Fruit fly (Drosophila melanogaster): Measurements from ENCODE around the gene CG3638.
A peak's percentile ranks its signal among the peaks of the same experiment; 100 is the strongest.

CG3638 gene

DNA sequence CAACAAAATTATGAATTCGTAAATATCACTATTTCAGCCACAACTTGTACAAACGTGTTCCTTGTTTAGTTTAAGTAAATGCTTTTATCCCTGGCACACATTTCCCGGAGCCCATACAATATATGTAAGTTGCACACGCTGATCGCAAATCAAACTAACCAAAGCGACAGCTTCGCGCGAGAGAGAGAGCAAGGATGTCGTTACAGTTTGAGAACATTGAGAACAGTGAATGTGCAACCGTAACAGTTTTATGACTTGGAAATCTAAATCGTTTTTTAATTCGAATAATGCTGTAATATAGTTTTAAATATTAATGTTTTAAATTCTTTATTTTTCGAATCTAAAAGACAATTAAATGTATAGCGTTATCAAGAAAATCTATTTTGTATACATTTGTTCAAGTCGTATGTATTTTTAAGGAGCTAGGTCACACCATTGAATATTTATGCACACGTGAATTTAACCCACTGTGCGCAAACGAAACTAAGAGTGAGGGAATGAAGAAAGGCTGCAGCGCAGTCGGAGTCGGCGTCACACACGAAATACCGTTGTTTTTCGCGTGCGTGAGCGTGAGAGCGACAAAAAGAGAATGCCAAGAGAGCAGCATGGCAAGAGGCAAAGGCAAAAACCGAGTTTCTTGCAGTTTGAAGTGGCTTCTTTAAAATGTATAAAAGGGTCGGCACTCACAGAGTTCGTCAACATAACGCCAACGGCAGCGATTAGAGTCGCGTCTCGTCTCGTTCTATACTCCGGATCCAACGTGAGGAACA is 27.0 kb downstream of the CG3638 start, which contains the start of gene CG11382 (continued):
- TF ChIP-seq MBD-R2 (GFP tag; IDR thresholded peaks at IDR 0.05) (no peak), CG11695 (GFP tag; IDR thresholded peaks at IDR 0.05) (no peak), CG9215 (GFP tag; IDR thresholded peaks at IDR 0.05) (no peak), lola (GFP tag; optimal IDR thresholded peaks at IDR 0.05) (peak in 1 of 3 experiments; percentile 2), schlank (tag; optimal IDR thresholded peaks at IDR 0.05) (no peak), CG1233 (GFP tag; optimal IDR thresholded peaks at IDR 0.05) (no peak), Dll (GFP tag; IDR thresholded peaks at IDR 0.05; ENCODE audit: partially characterized antibody) (0 out of 4 replicates have a peak, but pooled peaks have one; percentile 39), ranshi (GFP tag; IDR thresholded peaks at IDR 0.05) (no peak), kah (GFP tag; optimal IDR thresholded peaks at IDR 0.05) (no peak)

DNA sequence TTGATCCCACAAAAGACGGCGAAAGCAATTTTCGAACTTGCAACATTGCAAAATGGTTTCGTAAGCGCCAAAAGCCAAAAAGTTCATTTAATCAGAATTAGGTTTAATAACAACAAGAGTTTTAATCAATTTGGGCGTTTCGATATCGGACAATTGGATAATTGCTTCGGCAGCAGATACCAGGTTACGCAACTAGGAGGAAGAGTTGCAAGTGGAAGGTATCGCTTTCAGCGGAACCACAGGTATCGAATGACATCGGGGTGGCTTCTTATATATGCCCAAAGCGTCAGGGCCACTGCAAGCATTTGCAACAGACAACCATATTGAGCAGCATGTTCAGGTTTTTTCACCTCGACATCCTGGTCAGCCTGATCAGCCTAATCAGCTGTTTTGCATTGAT is 30.0 kb downstream of the CG3638 start, which contains the start of gene CG14624:
TSS of gene CG14624 (plus strand) at position 301 of the 400 bp plus-strand sequence.
- TF ChIP-seq MESR4 (GFP tag; optimal IDR thresholded peaks at IDR 0.05) (no peak), CG15479 (GFP tag; optimal IDR thresholded peaks at IDR 0.05) (no peak), Gsc (GFP tag; IDR thresholded peaks at IDR 0.05) (no peak), Dek (tag; optimal IDR thresholded peaks at IDR 0.05) (no peak), Nf-YA (GFP tag; IDR thresholded peaks at IDR 0.05) (no peak), dmrt99B (tag; optimal IDR thresholded peaks at IDR 0.05) (no peak), slou (GFP tag; optimal IDR thresholded peaks at IDR 0.05) (no peak), zen (tag; optimal IDR thresholded peaks at IDR 0.05) (no peak), CG17568 (GFP tag; optimal IDR thresholded peaks at IDR 0.05) (no peak), crol (GFP tag; IDR thresholded peaks at IDR 0.05) (no peak), CG9727 (GFP tag; optimal IDR thresholded peaks at IDR 0.05) (no peak), Hr51 (GFP tag; optimal IDR thresholded peaks at IDR 0.05) (no peak), CG17359 (tag; optimal IDR thresholded peaks at IDR 0.05) (no peak), tna (GFP tag; IDR thresholded peaks at IDR 0.05; ENCODE audit: partially characterized antibody) (no peak), CG1647 (GFP tag; optimal IDR thresholded peaks at IDR 0.05) (no peak), bab2 (GFP tag; optimal IDR thresholded peaks at IDR 0.05) (no peak), klu (GFP tag; IDR thresholded peaks at IDR 0.05) (no peak), ac (GFP tag; optimal IDR thresholded peaks at IDR 0.05) (no peak)

DNA sequence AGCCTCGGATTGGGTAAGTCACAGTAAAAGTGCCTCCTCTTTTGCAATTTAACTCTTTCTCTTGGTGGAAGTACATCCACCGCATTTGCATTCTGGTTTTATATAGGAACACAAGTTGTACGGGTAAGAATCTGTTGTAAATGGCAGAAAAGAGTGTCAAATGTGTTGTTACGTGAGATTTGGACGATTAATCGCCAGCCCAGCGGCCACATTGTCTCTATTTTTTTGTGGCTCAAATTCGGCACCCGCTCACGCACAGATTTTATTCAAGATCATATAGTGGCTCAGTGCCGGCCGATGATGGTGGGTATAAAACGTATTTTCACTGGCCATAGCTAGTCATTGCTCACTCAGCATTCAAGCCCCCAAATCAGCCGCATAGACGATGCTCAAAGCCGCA is 33.0 kb downstream of the CG3638 start, which contains the start of gene CG11381:
TSS of gene CG11381 (plus strand) at position 301 of the 400 bp plus-strand sequence.
- no peak for TF ChIP-seq tll (GFP tag; optimal IDR thresholded peaks at IDR 0.05)
- TF ChIP-seq CG10959 (GFP tag; IDR thresholded peaks at IDR 0.05), result no peak
- TF ChIP-seq Dbx (GFP tag; IDR thresholded peaks at IDR 0.05), result no peak
- no peak for TF ChIP-seq CG18262 (tag; optimal IDR thresholded peaks at IDR 0.05)
- no peak for TF ChIP-seq jigr1 (GFP tag; IDR thresholded peaks at IDR 0.05)
- no peak for TF ChIP-seq sens (GFP tag)
- no peak for TF ChIP-seq CG10462 (GFP tag; optimal IDR thresholded peaks at IDR 0.05)
- TF ChIP-seq nerfin-2 (GFP tag; IDR thresholded peaks at IDR 0.05; ENCODE audit: partially characterized antibody), result no peak
- no peak for TF ChIP-seq Deaf1 (tag; optimal IDR thresholded peaks at IDR 0.05)
- TF ChIP-seq CG4424 (GFP tag; optimal IDR thresholded peaks at IDR 0.05), result no peak
- TF ChIP-seq B-H2 (GFP tag; optimal IDR thresholded peaks at IDR 0.05), result no peak
- TF ChIP-seq CG14965 (GFP tag; optimal IDR thresholded peaks at IDR 0.05; ENCODE audit: borderline replicate concordance), result no peak
- no peak for TF ChIP-seq Sox102F (GFP tag; optimal IDR thresholded peaks at IDR 0.05)
- no peak for TF ChIP-seq slbo (GFP tag; IDR thresholded peaks at IDR 0.05)
- TF ChIP-seq CG43689 (GFP tag; IDR thresholded peaks at IDR 0.05), result no peak
- no peak for TF ChIP-seq Hey (tag; optimal IDR thresholded peaks at IDR 0.05)

All from whole organism, embryonic.